Worm (Caenorhabditis elegans) whole organism, mixed stage, embryonic: ENCODE measurements around the gene nucb-1.

Source experiments
- M03D4.4 ChIP-seq: sonication (generic microtip); optimal IDR thresholded peaks from 2 replicates; lab custom pipeline; 2017; ENCODE audit warnings: mild to moderate bottlenecking, missing genetic modification characterization, missing compliant biosample characterization
- bed-3 ChIP-seq: fragments of 200-800 bp; sonication (Bioruptor generic); optimal IDR thresholded peaks from 3 replicates; lab custom pipeline; 2018; ENCODE audit warnings: mild to moderate bottlenecking, missing genetic modification characterization, moderate library complexity, missing compliant biosample characterization
- blmp-1 ChIP-seq: fragments of 150-350 bp; optimal IDR thresholded peaks from 2 replicates; lab custom pipeline; 2014; ENCODE audit warnings: missing biosample characterization, missing genetic modification characterization
- ceh-39 ChIP-seq: fragments of 150-350 bp; optimal IDR thresholded peaks from 2 replicates; lab custom pipeline; 2014; ENCODE audit warnings: missing biosample characterization, missing genetic modification characterization
- ceh-43 ChIP-seq: fragments of 200-800 bp; sonication (Bioruptor generic); optimal IDR thresholded peaks from 2 replicates; lab custom pipeline; 2018; ENCODE audit warnings: mild to moderate bottlenecking, missing genetic modification characterization, moderate library complexity, missing compliant biosample characterization
- ceh-83 ChIP-seq: fragments of 200-800 bp; sonication (Bioruptor generic); optimal IDR thresholded peaks from 2 replicates; lab custom pipeline; 2018; ENCODE audit warnings: mild to moderate bottlenecking, missing genetic modification characterization, missing compliant biosample characterization
- ces-1 ChIP-seq: fragments of 150-350 bp; optimal IDR thresholded peaks from 2 replicates; lab custom pipeline; 2014; ENCODE audit warnings: missing biosample characterization, missing genetic modification reagents, missing genetic modification characterization
- cnd-1 ChIP-seq: fragments of 200-800 bp; sonication (Bioruptor generic); optimal IDR thresholded peaks from 2 replicates; lab custom pipeline; 2018; ENCODE audit warnings: mild to moderate bottlenecking, missing genetic modification characterization, missing compliant biosample characterization
- drap-1 ChIP-seq: fragments of 200-800 bp; sonication (Bioruptor generic); optimal IDR thresholded peaks from 3 replicates; lab custom pipeline; 2018; ENCODE audit warnings: mild to moderate bottlenecking, missing genetic modification characterization, missing compliant biosample characterization
- elt-1 ChIP-seq: sonication (generic microtip); optimal IDR thresholded peaks from 2 replicates; lab custom pipeline; 2017; ENCODE audit warnings: missing genetic modification characterization, mild to moderate bottlenecking, missing compliant biosample characterization, antibody characterized with exemption, moderate library complexity, borderline replicate concordance; ENCODE audit not compliant: insufficient read depth
- elt-3 ChIP-seq: fragments of 150-350 bp; optimal IDR thresholded peaks from 2 replicates; lab custom pipeline; 2014; ENCODE audit warnings: missing biosample characterization, missing genetic modification characterization
- flh-1 ChIP-seq: fragments of 200-800 bp; sonication (Bioruptor generic); optimal IDR thresholded peaks from 2 replicates; lab custom pipeline; 2018; ENCODE audit warnings: mild to moderate bottlenecking, missing genetic modification characterization, moderate library complexity, missing compliant biosample characterization
- ham-2 ChIP-seq: fragments of 200-800 bp; sonication (Bioruptor generic); optimal IDR thresholded peaks from 2 replicates; lab custom pipeline; 2018; ENCODE audit warnings: mild to moderate bottlenecking, missing genetic modification characterization, missing compliant biosample characterization
- hlh-1 ChIP-seq: fragments of 150-350 bp; optimal IDR thresholded peaks from 2 replicates; lab custom pipeline; 2014; ENCODE audit warnings: missing biosample characterization, missing genetic modification reagents, missing genetic modification characterization
- lin-13 ChIP-seq: fragments of 150-350 bp; optimal IDR thresholded peaks from 2 replicates; lab custom pipeline; 2014; ENCODE audit warnings: missing biosample characterization, missing genetic modification characterization
- lsy-2 ChIP-seq: fragments of 150-350 bp; optimal IDR thresholded peaks from 2 replicates; lab custom pipeline; 2014; ENCODE audit warnings: missing biosample characterization, missing genetic modification characterization
- mep-1 ChIP-seq: fragments of 150-350 bp; optimal IDR thresholded peaks from 2 replicates; lab custom pipeline; 2017; ENCODE audit warnings: missing biosample characterization, missing genetic modification reagents, missing genetic modification characterization, inconsistent platforms
- mls-2 ChIP-seq: sonication (generic microtip); optimal IDR thresholded peaks from 2 replicates; lab custom pipeline; 2016; ENCODE audit warnings: mild to moderate bottlenecking, missing genetic modification characterization, moderate library complexity, missing compliant biosample characterization
- nhr-2 ChIP-seq: fragments of 150-350 bp; optimal IDR thresholded peaks from 2 replicates; lab custom pipeline; 2014; ENCODE audit warnings: missing biosample characterization, missing genetic modification characterization
- nhr-237 ChIP-seq: fragments of 150-350 bp; optimal IDR thresholded peaks from 2 replicates; lab custom pipeline; 2014; ENCODE audit warnings: missing biosample characterization, missing genetic modification characterization
- nhr-28 ChIP-seq: fragments of 150-350 bp; optimal IDR thresholded peaks from 2 replicates; lab custom pipeline; 2014; ENCODE audit warnings: missing biosample characterization, missing genetic modification characterization
- nhr-76 ChIP-seq: sonication (generic microtip); optimal IDR thresholded peaks from 2 replicates; lab custom pipeline; 2017; ENCODE audit warnings: missing biosample characterization, missing genetic modification characterization
- pha-4 ChIP-seq: fragments of 150-350 bp; optimal IDR thresholded peaks from 2 replicates; lab custom pipeline; 2018; ENCODE audit warnings: missing biosample characterization, missing genetic modification reagents, missing genetic modification characterization
- sem-2 ChIP-seq: fragments of 200-800 bp; sonication (Bioruptor generic); optimal IDR thresholded peaks from 2 replicates; lab custom pipeline; 2018; ENCODE audit warnings: mild to moderate bottlenecking, missing genetic modification characterization, missing compliant biosample characterization
- sptf-1 ChIP-seq: sonication (generic microtip); optimal IDR thresholded peaks from 2 replicates; lab custom pipeline; 2017; ENCODE audit warnings: mild to moderate bottlenecking, missing genetic modification characterization, moderate library complexity, missing compliant biosample characterization
- tbx-8 ChIP-seq: fragments of 200-800 bp; sonication (Bioruptor generic); optimal IDR thresholded peaks from 2 replicates; lab custom pipeline; 2018; ENCODE audit warnings: mild to moderate bottlenecking, missing genetic modification characterization, moderate library complexity, missing compliant biosample characterization
- unc-120 ChIP-seq: sonication (generic microtip); optimal IDR thresholded peaks from 2 replicates; lab custom pipeline; 2017; ENCODE audit warnings: missing genetic modification characterization, missing compliant biosample characterization; ENCODE audit not compliant: poor library complexity, severe bottlenecking
- unc-39 ChIP-seq: fragments of 150-350 bp; optimal IDR thresholded peaks from 2 replicates; lab custom pipeline; 2014; ENCODE audit warnings: missing biosample characterization, missing genetic modification characterization
- unc-62 ChIP-seq: fragments of 150-350 bp; optimal IDR thresholded peaks from 2 replicates; lab custom pipeline; 2014; ENCODE audit warnings: missing biosample characterization, missing genetic modification reagents, missing genetic modification characterization
- zip-8 ChIP-seq: fragments of 150-350 bp; optimal IDR thresholded peaks from 2 replicates; lab custom pipeline; 2014; ENCODE audit warnings: missing biosample characterization, missing genetic modification characterization

nucb-1 gene

ce11 chrX:10197204-10197756 lies at the start of gene nucb-1:
Gene nucb-1 (plus strand): TSS chrX:10197706.
- TF ChIP-seq ham-2 (no peak), unc-120 (tag; lab: Kevin White, UChicago) (peak; percentile 69), drap-1 (GFP tag; lab: Kevin White, UChicago) (peak; percentile 4), ces-1 (GFP tag; lab: Kevin White, UChicago) (peak; percentile 58), M03D4.4 (tag; lab: Kevin White, UChicago) (no peak), bed-3 (GFP tag; lab: Kevin White, UChicago) (no peak), lin-13 (tag; lab: Kevin White, UChicago) (no peak), unc-39 (tag; lab: Kevin White, UChicago) (peak; percentile 5), nhr-28 (no peak), mls-2 (tag; lab: Kevin White, UChicago) (no peak), nhr-76 (tag; lab: Kevin White, UChicago) (no peak), tbx-8 (GFP tag; lab: Kevin White, UChicago) (no peak), flh-1 (GFP tag; lab: Kevin White, UChicago) (no peak), pha-4 (peak; percentile 43), nhr-2 (tag; lab: Kevin White, UChicago) (no peak), mep-1 (tag; lab: Kevin White, UChicago) (peak; percentile 46), sem-2 (GFP tag; lab: Kevin White, UChicago) (no peak), elt-1 (no peak), elt-3 (tag; lab: Kevin White, UChicago) (no peak), ceh-39 (tag; lab: Kevin White, UChicago) (peak; percentile 68), hlh-1 (tag; lab: Kevin White, UChicago) (peak; percentile 52), nhr-237 (tag; lab: Kevin White, UChicago) (peak; percentile 70), lsy-2 (tag; lab: Kevin White, UChicago) (peak; percentile 47), unc-62 (GFP tag; lab: Kevin White, UChicago) (peak; percentile 75), zip-8 (tag; lab: Kevin White, UChicago) (no peak)

- TF ChIP-seq ceh-83 (peak; percentile 14), nhr-2 (tag; lab: Kevin White, UChicago) (no peak), ces-1 (GFP tag; lab: Kevin White, UChicago) (peak; percentile 27), unc-62 (GFP tag; lab: Kevin White, UChicago) (peak; percentile 28), cnd-1 (tag; lab: Kevin White, UChicago) (peak; percentile 72), sptf-1 (peak; percentile 13), ham-2 (no peak), nhr-237 (tag; lab: Kevin White, UChicago) (peak; percentile 3), pha-4 (peak; percentile 75)
Measured at ce11 chrX:10148235-10148872, 49.2 kb upstream of the nucb-1 start.

- no peak for TF ChIP-seq ceh-43
- peak; percentile 98 for TF ChIP-seq ces-1 (GFP tag; lab: Kevin White, UChicago)
- TF ChIP-seq, all 35 proteins: peak for 1
Measured at ce11 chrX:10150918-10151317, 46.6 kb upstream of the nucb-1 start.

ce11 chrX:10154317-10154942 lies 43.1 kb upstream of the nucb-1 start, which contains the start of gene F09B9.5:
Gene F09B9.5 (plus strand): TSS chrX:10154817.
- TF ChIP-seq blmp-1 (tag; lab: Kevin White, UChicago) (no peak), nhr-28 (no peak), nhr-2 (tag; lab: Kevin White, UChicago) (no peak), tbx-8 (GFP tag; lab: Kevin White, UChicago) (no peak), ces-1 (GFP tag; lab: Kevin White, UChicago) (peak; percentile 89)

ce11 chrX:10155127-10155526 lies 42.4 kb upstream of the nucb-1 start:
- TF ChIP-seq unc-39 (tag; lab: Kevin White, UChicago): no peak
- peak; percentile 76 for TF ChIP-seq ces-1 (GFP tag; lab: Kevin White, UChicago)
- no peak for TF ChIP-seq sem-2 (GFP tag; lab: Kevin White, UChicago)
